Worm (Caenorhabditis elegans) whole organism, L1 larva: ENCODE data around the gene C45G9.15.
"Not testable (repeated sequence)": the region's sequence is repeated elsewhere in the genome, so short reads cannot be mapped to it uniquely, and the experiment has no call there.

Experiments
- C16A3.4 ChIP-seq: fragments of 150-350 bp; optimal IDR thresholded peaks from 2 replicates; lab custom pipeline; 2014; ENCODE audit warnings: missing biosample characterization, missing genetic modification characterization
- F16B12.6 ChIP-seq: fragments of 150-350 bp; optimal IDR thresholded peaks from 2 replicates; lab custom pipeline; 2014; ENCODE audit warnings: missing biosample characterization, missing genetic modification characterization
- Y116A8C.19 ChIP-seq: sonication (generic microtip); optimal IDR thresholded peaks from 2 replicates; lab custom pipeline; 2016; ENCODE audit warnings: missing compliant biosample characterization, missing genetic modification characterization, borderline replicate concordance
- aha-1 ChIP-seq: fragments of 150-350 bp; optimal IDR thresholded peaks from 2 replicates; lab custom pipeline; 2014; ENCODE audit warnings: missing biosample characterization, missing genetic modification characterization
- alr-1 ChIP-seq: fragments of 200-800 bp; sonication (Bioruptor generic); optimal IDR thresholded peaks from 2 replicates; lab custom pipeline; 2018; ENCODE audit warnings: borderline replicate concordance, mild to moderate bottlenecking, missing genetic modification characterization, missing compliant biosample characterization
- aly-2 ChIP-seq: fragments of 150-350 bp; optimal IDR thresholded peaks from 2 replicates; lab custom pipeline; 2014; ENCODE audit warnings: missing biosample characterization, missing genetic modification characterization
- ama-1 ChIP-seq: fragments of 150-350 bp; optimal IDR thresholded peaks from 2 replicates; lab custom pipeline; 2014
- ceh-63 ChIP-seq: fragments of 200-800 bp; sonication (Bioruptor generic); optimal IDR thresholded peaks from 2 replicates; lab custom pipeline; 2018; ENCODE audit warnings: mild to moderate bottlenecking, missing genetic modification characterization, missing compliant biosample characterization
- efl-1 ChIP-seq, 4 experiments: fragments of 150-350 bp; optimal IDR thresholded peaks in 3 of 4; peaks in 1 of 4; 1 replicate in 1 of 4; 2 replicates in 3 of 4; lab custom pipeline; 2014; ENCODE audit warnings: missing biosample characterization in 2 of 4, missing genetic modification characterization in 2 of 4, missing genetic modification reagents in 2 of 4
- efl-3 ChIP-seq: fragments of 200-800 bp; sonication (Bioruptor generic); optimal IDR thresholded peaks from 2 replicates; lab custom pipeline; 2018; ENCODE audit warnings: mild to moderate bottlenecking, missing genetic modification characterization, missing compliant biosample characterization
- elt-2 ChIP-seq: sonication (generic microtip); optimal IDR thresholded peaks from 2 replicates; lab custom pipeline; 2016; ENCODE audit warnings: missing genetic modification characterization, mild to moderate bottlenecking, inconsistent platforms, missing compliant biosample characterization, missing genetic modification reagents
- elt-3 ChIP-seq, 6 experiments: fragments of 150-350 bp in 1 of 6; sonication (generic microtip); optimal IDR thresholded peaks; 2 replicates each; lab custom pipeline; 2017 to 2018; ENCODE audit warnings: missing biosample characterization in 6 of 6, missing genetic modification characterization in 6 of 6, inconsistent platforms in 1 of 6
- fkh-10 ChIP-seq: sonication (generic microtip); optimal IDR thresholded peaks from 2 replicates; lab custom pipeline; 2017; ENCODE audit warnings: missing biosample characterization, missing genetic modification reagents, missing genetic modification characterization
- fkh-8 ChIP-seq: sonication (generic microtip); optimal IDR thresholded peaks from 2 replicates; lab custom pipeline; 2016; ENCODE audit warnings: mild to moderate bottlenecking, missing genetic modification characterization, missing compliant biosample characterization
- hlh-17 ChIP-seq: fragments of 200-800 bp; sonication (Bioruptor generic); optimal IDR thresholded peaks from 2 replicates; lab custom pipeline; 2018; ENCODE audit warnings: missing genetic modification characterization, mild to moderate bottlenecking, missing compliant biosample characterization, moderate library complexity, borderline replicate concordance
- lin-14 ChIP-seq: fragments of 200-800 bp; sonication (Bioruptor generic); optimal IDR thresholded peaks from 2 replicates; lab custom pipeline; 2018; ENCODE audit warnings: mild to moderate bottlenecking, missing genetic modification characterization, moderate library complexity, missing compliant biosample characterization
- lin-35 ChIP-seq, 2 experiments: fragments of 150-350 bp; optimal IDR thresholded peaks; 2 replicates each; lab custom pipeline; 2014; ENCODE audit warnings: missing biosample characterization in 2 of 2, missing genetic modification characterization in 2 of 2, missing genetic modification reagents in 2 of 2
- lir-3 ChIP-seq: sonication (generic microtip); optimal IDR thresholded peaks from 2 replicates; lab custom pipeline; 2016; ENCODE audit warnings: mild to moderate bottlenecking, missing genetic modification characterization, moderate library complexity, missing compliant biosample characterization; ENCODE audit not compliant: poor library complexity
- lsy-2 ChIP-seq, 2 experiments: fragments of 150-350 bp; optimal IDR thresholded peaks; 2 replicates each; lab custom pipeline; 2014; ENCODE audit warnings: missing biosample characterization in 2 of 2, missing genetic modification characterization in 2 of 2
- mab-9 ChIP-seq: fragments of 200-800 bp; sonication (Bioruptor generic); IDR thresholded peaks from 2 replicates; pipeline ENCODE4 v1.3.6; 2022; ENCODE audit warnings: missing genetic modification reagents, missing genetic modification characterization, missing compliant biosample characterization
- mef-2 ChIP-seq: fragments of 150-350 bp; optimal IDR thresholded peaks from 2 replicates; lab custom pipeline; 2014; ENCODE audit warnings: missing biosample characterization, missing genetic modification characterization
- mep-1 ChIP-seq: fragments of 150-350 bp; optimal IDR thresholded peaks from 2 replicates; lab custom pipeline; 2014; ENCODE audit warnings: missing biosample characterization, missing genetic modification characterization
- nhr-19 ChIP-seq: fragments of 200-800 bp; sonication (Bioruptor generic); conservative IDR thresholded peaks from 2 replicates; pipeline ENCODE4 v1.3.6; 2022; ENCODE audit warnings: missing genetic modification characterization, missing compliant biosample characterization
- nhr-20 ChIP-seq: sonication (generic microtip); optimal IDR thresholded peaks from 2 replicates; lab custom pipeline; 2016; ENCODE audit warnings: mild to moderate bottlenecking, missing genetic modification characterization, missing compliant biosample characterization
- nhr-237 ChIP-seq: fragments of 150-350 bp; optimal IDR thresholded peaks from 2 replicates; lab custom pipeline; 2014; ENCODE audit warnings: missing biosample characterization, missing genetic modification characterization
- nhr-71 ChIP-seq: sonication (generic microtip); optimal IDR thresholded peaks from 2 replicates; lab custom pipeline; 2016; ENCODE audit warnings: mild to moderate bottlenecking, missing genetic modification characterization, moderate library complexity, missing compliant biosample characterization
- nhr-77 ChIP-seq: fragments of 150-350 bp; optimal IDR thresholded peaks from 2 replicates; lab custom pipeline; 2014; ENCODE audit warnings: missing biosample characterization, missing genetic modification characterization
- nhr-90 ChIP-seq: sonication (generic microtip); optimal IDR thresholded peaks from 2 replicates; lab custom pipeline; 2016; ENCODE audit warnings: mild to moderate bottlenecking, missing genetic modification characterization, missing compliant biosample characterization; ENCODE audit not compliant: poor library complexity
- pag-3 ChIP-seq: sonication (generic microtip); optimal IDR thresholded peaks from 2 replicates; lab custom pipeline; 2017; ENCODE audit warnings: missing genetic modification characterization, mild to moderate bottlenecking, missing compliant biosample characterization, antibody characterized with exemption, borderline replicate concordance; ENCODE audit not compliant: insufficient read depth
- pax-3 ChIP-seq: fragments of 200-800 bp; sonication (Bioruptor generic); optimal IDR thresholded peaks from 2 replicates; lab custom pipeline; 2018; ENCODE audit warnings: mild to moderate bottlenecking, missing genetic modification characterization, moderate library complexity, missing compliant biosample characterization
- rnt-1 ChIP-seq: sonication (generic microtip); optimal IDR thresholded peaks from 2 replicates; lab custom pipeline; 2016; ENCODE audit warnings: mild to moderate bottlenecking, missing genetic modification characterization, moderate library complexity, missing compliant biosample characterization
- snpc-4 ChIP-seq: fragments of 150-350 bp; optimal IDR thresholded peaks from 2 replicates; lab custom pipeline; 2014; ENCODE audit warnings: missing biosample characterization, missing genetic modification characterization
- snu-23 ChIP-seq: sonication (generic microtip); optimal IDR thresholded peaks from 2 replicates; lab custom pipeline; 2016; ENCODE audit warnings: missing genetic modification characterization, missing compliant biosample characterization
- sup-37 ChIP-seq: fragments of 200-800 bp; sonication (Bioruptor generic); optimal IDR thresholded peaks from 2 replicates; lab custom pipeline; 2018; ENCODE audit warnings: mild to moderate bottlenecking, missing genetic modification characterization, missing compliant biosample characterization
- swsn-7 ChIP-seq: sonication (generic microtip); optimal IDR thresholded peaks from 2 replicates; lab custom pipeline; 2016; ENCODE audit warnings: missing genetic modification characterization, missing compliant biosample characterization
- unc-130 ChIP-seq: fragments of 150-350 bp; optimal IDR thresholded peaks from 2 replicates; lab custom pipeline; 2017; ENCODE audit warnings: missing biosample characterization, missing genetic modification characterization, inconsistent platforms
- unc-86 ChIP-seq: sonication (generic microtip); optimal IDR thresholded peaks from 2 replicates; lab custom pipeline; 2016; ENCODE audit warnings: missing genetic modification characterization, missing compliant biosample characterization
- unc-98 ChIP-seq: fragments of 200-800 bp; sonication (Bioruptor generic); IDR thresholded peaks from 2 replicates; pipeline ENCODE4 v1.3.6; 2022; ENCODE audit warnings: missing genetic modification characterization, missing compliant biosample characterization
- vab-15 ChIP-seq: sonication (generic microtip); optimal IDR thresholded peaks from 2 replicates; lab custom pipeline; 2017; ENCODE audit warnings: missing genotype, mild to moderate bottlenecking, missing genetic modification characterization, missing compliant biosample characterization
- ztf-11 ChIP-seq, 2 experiments: sonication (generic microtip); optimal IDR thresholded peaks; 2 replicates each; lab custom pipeline; 2016 to 2017; ENCODE audit warnings: missing genetic modification characterization in 2 of 2, missing biosample characterization in 1 of 2, missing compliant biosample characterization in 1 of 2
- ztf-4 ChIP-seq: fragments of 150-350 bp; optimal IDR thresholded peaks from 2 replicates; lab custom pipeline; 2014; ENCODE audit warnings: missing biosample characterization, missing genetic modification characterization

C45G9.15 gene

DNA sequence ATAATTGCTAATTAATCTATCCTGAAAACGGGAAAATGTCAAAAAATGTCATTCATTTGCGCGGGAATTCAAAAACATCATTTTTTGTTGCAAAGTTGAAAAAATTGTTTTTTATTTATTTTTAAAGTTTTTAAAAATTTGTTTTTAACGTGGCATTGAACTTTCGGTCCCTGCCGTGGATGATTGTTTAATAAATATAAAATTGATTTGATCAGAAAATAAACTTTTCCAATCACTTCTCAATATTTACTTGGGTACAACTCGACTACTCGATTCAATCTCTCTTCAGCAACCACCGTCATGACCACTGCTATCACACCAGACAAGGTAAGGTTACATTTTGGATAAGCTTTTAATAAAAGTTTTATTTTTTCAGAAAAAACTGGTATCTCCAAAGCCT lies 10.6 kb upstream of the C45G9.15 start, which contains the start of gene C45G9.4:
Gene C45G9.4, plus strand, starts transcription at position 301 of the 400 bp plus-strand sequence.
- TF ChIP-seq nhr-77 (tag; lab: Kevin White, UChicago); fkh-10; ama-1 (lab: Kevin White, UChicago): not testable (repeated sequence)

DNA sequence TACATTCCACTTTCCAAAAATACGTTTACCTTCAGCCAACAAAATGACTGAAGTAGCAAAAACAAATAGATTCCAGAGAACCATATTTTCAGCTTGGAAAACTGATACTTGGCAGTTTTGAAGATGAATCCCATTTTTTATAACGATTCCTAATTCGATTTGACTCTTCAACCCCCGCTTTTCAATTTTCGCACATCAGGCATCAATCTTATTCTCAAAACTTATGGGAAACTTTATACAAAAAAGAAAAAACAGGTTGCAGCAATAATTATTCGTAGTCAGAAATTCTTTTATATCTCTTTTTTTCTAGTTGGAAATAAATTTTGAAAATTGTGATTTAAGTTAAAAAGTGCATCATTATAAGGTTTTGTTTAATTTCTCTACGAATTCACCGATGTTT lies 9.9 kb upstream of the C45G9.15 start, which contains the start of gene C45G9.10:
Gene C45G9.10, minus strand, starts transcription at position 101 of the 400 bp plus-strand sequence.
- TF ChIP-seq aly-2 (no peak), nhr-90 (tag; lab: Kevin White, UChicago) (no peak), nhr-237 (tag; lab: Kevin White, UChicago) (no peak), unc-98 (no peak), nhr-20 (tag; lab: Kevin White, UChicago) (no peak), F16B12.6 (tag; lab: Kevin White, UChicago) (no peak), unc-86 (no peak), unc-130 (tag; lab: Kevin White, UChicago) (no peak)
- TF ChIP-seq, all 84 proteins: peak for 0

DNA sequence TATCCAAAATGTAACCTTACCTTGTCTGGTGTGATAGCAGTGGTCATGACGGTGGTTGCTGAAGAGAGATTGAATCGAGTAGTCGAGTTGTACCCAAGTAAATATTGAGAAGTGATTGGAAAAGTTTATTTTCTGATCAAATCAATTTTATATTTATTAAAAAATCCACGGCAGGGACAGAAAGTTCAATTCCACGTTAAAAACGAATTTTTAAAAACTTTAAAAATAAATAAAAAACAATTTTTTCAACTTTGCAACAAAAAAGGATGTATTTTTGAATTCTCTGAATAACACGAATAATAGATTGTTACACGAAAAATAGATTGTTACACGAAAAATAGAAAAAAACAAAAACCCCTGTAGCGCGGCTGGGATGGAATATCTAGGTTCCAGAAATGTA lies 3.9 kb upstream of the C45G9.15 start, which contains the start of gene C45G9.9:
Gene C45G9.9, minus strand, starts transcription at position 101 of the 400 bp plus-strand sequence.
- not testable (repeated sequence) for TF ChIP-seq efl-3; pax-3 (tag; lab: Kevin White, UChicago); C16A3.4 (tag; lab: Kevin White, UChicago)

DNA sequence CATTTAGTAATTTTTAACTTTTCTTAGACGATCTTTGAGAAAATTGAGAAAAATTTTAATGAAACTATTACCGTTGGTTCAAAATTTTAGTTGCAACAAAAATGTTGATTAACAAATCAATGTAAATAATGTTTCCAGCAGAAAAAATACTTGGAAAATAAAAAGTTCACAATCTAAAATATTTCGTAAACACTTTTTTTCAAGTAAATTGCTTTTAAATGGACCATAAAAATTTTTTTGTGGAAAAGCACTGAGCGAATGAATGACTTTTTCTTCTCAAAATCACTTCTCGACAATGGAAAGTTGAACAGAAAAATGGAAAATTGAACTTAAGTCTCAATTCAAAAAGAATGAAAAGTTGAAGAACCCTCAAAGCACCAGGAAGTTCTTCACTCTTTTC lies 1.7 kb upstream of the C45G9.15 start, which contains the start of gene C45G9.8:
Gene C45G9.8, minus strand, starts transcription at position 101 of the 400 bp plus-strand sequence.
- no peak for TF ChIP-seq vab-15 (tag; lab: Kevin White, UChicago)
- no peak for TF ChIP-seq unc-98
- no peak for TF ChIP-seq lin-35 (GFP tag; optimal IDR thresholded peaks at IDR 0.05; lab: Kevin White, UChicago)
- TF ChIP-seq swsn-7 (tag; lab: Kevin White, UChicago), result no peak
- TF ChIP-seq snpc-4, result no peak
- no peak for TF ChIP-seq elt-3 (tag; optimal IDR thresholded peaks at IDR 0.05; lab: Kevin White, UChicago)
- TF ChIP-seq Y116A8C.19, result no peak
- no peak for TF ChIP-seq snu-23
- TF ChIP-seq aha-1 (tag; lab: Kevin White, UChicago), result no peak
- TF ChIP-seq sup-37 (GFP tag; lab: Kevin White, UChicago), result no peak
- TF ChIP-seq mef-2 (tag; lab: Kevin White, UChicago), result no peak
- TF ChIP-seq alr-1 (tag; lab: Kevin White, UChicago), result no peak
- TF ChIP-seq ceh-63 (GFP tag; lab: Kevin White, UChicago), result no peak
- TF ChIP-seq, all 84 proteins: peak for 0

DNA sequence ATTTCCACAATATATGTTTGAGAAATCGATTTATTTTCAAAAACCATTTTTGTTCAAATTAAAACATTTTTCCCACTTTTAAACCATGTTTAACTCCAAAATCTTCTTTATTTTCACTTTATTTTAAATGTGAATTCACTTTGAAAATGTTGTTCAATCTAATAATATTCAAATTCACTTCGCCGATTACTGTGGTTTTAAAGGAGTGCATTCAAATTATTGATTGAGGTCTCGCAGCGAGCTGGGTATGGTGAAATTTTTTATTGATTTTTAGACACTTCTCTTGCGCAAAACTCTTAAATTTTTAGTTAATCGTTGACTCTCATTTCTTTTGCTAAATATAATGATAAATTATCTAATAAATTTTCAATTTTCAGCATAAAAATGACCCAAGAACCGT lies 4.1 kb downstream of the C45G9.15 start, which contains the start of gene C45G9.5:
Gene C45G9.5, plus strand, starts transcription at position 378 of the 400 bp plus-strand sequence.
- TF ChIP-seq nhr-19 (GFP tag; lab: Robert Waterston, UW), result no peak

DNA sequence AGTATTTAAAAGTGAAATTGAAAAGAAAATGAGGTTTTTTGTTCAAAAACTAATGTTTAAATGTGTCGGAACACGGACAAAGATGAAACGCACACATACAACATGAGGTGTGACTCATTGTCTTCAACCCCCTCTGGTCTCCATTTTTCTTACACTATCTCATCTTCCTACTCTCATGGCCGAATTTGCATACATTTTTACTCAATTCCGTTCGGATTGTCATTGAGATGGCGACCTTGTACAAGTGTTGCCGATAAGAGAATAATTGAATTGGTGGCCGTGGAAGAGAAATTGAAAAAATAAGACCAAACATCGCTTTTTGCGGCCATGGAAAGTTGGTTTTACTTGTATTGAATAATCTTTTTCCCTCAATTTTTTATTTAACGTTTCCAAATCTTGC lies 4.7 kb downstream of the C45G9.15 start, which contains the start of gene txbp-3:
Gene txbp-3, minus strand, starts transcription at position 285 of the 400 bp plus-strand sequence.
- TF ChIP-seq nhr-71 (peak; percentile 16), lir-3 (tag; lab: Kevin White, UChicago) (peak; percentile 43), lin-35 (GFP tag; optimal IDR thresholded peaks at IDR 0.05; lab: Kevin White, UChicago) (peak; percentile 32 to 47), mep-1 (peak; percentile 81), nhr-90 (tag; lab: Kevin White, UChicago) (no peak), rnt-1 (peak; percentile 21), efl-1 (optimal IDR thresholded peaks at IDR 0.05; lab: Kevin White, UChicago) (peak; percentile 37 to 42), efl-1 (GFP tag; optimal IDR thresholded peaks at IDR 0.05 in 1 of 2; lab: Kevin White, UChicago) (peak; percentile 38 to 80), swsn-7 (tag; lab: Kevin White, UChicago) (peak; percentile 2), mab-9 (GFP tag; lab: Robert Waterston, UW) (no peak), aha-1 (tag; lab: Kevin White, UChicago) (no peak), nhr-77 (tag; lab: Kevin White, UChicago) (no peak), lin-14 (GFP tag; lab: Kevin White, UChicago) (peak; percentile 95), hlh-17 (no peak), fkh-8 (tag; lab: Kevin White, UChicago) (peak; percentile 23), ztf-4 (tag; lab: Kevin White, UChicago) (no peak), elt-2 (tag; lab: Kevin White, UChicago) (peak; percentile 18), pag-3 (tag; lab: Kevin White, UChicago) (no peak), lsy-2 (tag; optimal IDR thresholded peaks at IDR 0.05; lab: Kevin White, UChicago) (peak; percentile 12 to 48), ztf-11 (tag; optimal IDR thresholded peaks at IDR 0.05; lab: Kevin White, UChicago) (no peak)
